Fruit fly (Drosophila melanogaster) whole organism, embryonic: ENCODE measurements around the gene Shmt.

Experiments
- CG31365 ChIP-seq: fragments of 200-800 bp; sonication (Bioruptor generic); optimal IDR thresholded peaks from 2 replicates; lab custom pipeline; 2018; ENCODE audit warnings: missing biosample characterization, mild to moderate bottlenecking, missing genetic modification characterization
- Gsc ChIP-seq: fragments of 200-800 bp; sonication (Bioruptor generic); IDR thresholded peaks from 2 replicates; pipeline ENCODE4 v1.3.6; 2022; ENCODE audit warnings: missing biosample characterization, missing genetic modification characterization
- phol ChIP-seq: fragments of 200-800 bp; sonication (Bioruptor generic); optimal IDR thresholded peaks from 3 replicates; lab custom pipeline; 2018; ENCODE audit warnings: missing biosample characterization, mild to moderate bottlenecking, missing genetic modification characterization, moderate library complexity
- vnd ChIP-seq: fragments of 200-800 bp; sonication (Bioruptor generic); IDR thresholded peaks from 3 replicates; pipeline ENCODE4 v1.3.6; 2022; ENCODE audit warnings: missing biosample characterization, missing genetic modification characterization; ENCODE audit not compliant: partially characterized antibody

DNA sequence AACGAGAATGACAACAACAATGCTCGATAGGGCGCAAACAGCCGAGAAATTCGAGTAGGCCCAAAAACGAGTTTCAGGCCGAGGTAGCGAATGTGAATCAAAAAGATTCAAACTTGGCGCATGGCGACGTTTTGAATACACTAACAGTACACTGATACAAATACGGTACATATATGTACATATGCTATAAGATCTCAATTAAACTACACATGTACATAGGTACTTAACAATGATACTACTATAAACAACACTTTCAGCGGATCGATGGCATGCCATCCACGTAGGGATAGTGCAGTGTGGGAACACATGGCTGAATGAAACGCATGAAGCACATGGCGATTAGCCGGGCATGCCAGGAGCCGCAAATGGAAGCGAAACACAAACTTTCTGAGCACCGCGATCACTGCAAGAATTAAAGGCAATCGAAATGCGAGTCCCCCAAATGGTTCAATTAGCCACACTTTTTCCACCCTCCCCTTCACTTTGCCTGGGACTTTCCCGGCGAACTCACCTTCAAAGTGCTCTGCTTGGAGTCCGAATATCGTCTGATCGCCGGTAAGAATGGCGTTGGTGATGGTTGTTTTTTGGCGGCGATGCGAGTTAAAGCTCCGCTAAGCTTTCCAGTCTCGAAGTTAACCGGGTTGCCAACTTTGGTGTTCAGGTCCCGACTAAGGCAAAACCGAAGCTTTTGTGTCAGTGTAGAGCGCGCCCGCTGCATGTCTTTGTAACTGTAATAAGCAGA is 674 bp downstream of the Shmt start:
- TF ChIP-seq phol (tag; lab: Kevin White, UChicago), result no peak
- no peak for TF ChIP-seq Gsc (GFP tag; lab: Robert Waterston, UW)
- no peak for TF ChIP-seq CG31365
- peak; percentile 16; the same call in 1 of the 3 replicates for TF ChIP-seq vnd
